Fruit fly (Drosophila melanogaster) whole organism, embryonic: Measurements from ENCODE around the gene Nup43.

Experiments used
- CG10267 ChIP-seq: fragments of 200-800 bp; sonication (Bioruptor generic); optimal IDR thresholded peaks from 2 replicates; lab custom pipeline; 2018; ENCODE audit warnings: missing biosample characterization, mild to moderate bottlenecking, missing genetic modification characterization, moderate library complexity
- CG10274 ChIP-seq: fragments of 200-800 bp; sonication (Bioruptor generic); optimal IDR thresholded peaks from 3 replicates; lab custom pipeline; 2017; ENCODE audit warnings: missing biosample characterization, mild to moderate bottlenecking, missing genetic modification characterization
- CG10431 ChIP-seq: fragments of 200-800 bp; sonication (Bioruptor generic); optimal IDR thresholded peaks from 3 replicates; lab custom pipeline; 2018; ENCODE audit warnings: missing biosample characterization, mild to moderate bottlenecking, missing genetic modification characterization
- CG10979 ChIP-seq: fragments of 200-800 bp; sonication (Bioruptor generic); optimal IDR thresholded peaks from 2 replicates; lab custom pipeline; 2018; ENCODE audit warnings: missing biosample characterization, mild to moderate bottlenecking, missing genetic modification characterization, moderate library complexity
- CG11695 ChIP-seq: fragments of 200-800 bp; sonication (Bioruptor generic); IDR thresholded peaks from 3 replicates; pipeline ENCODE4 v1.3.6; 2022; ENCODE audit warnings: missing biosample characterization, missing genetic modification characterization
- CG13287 ChIP-seq: fragments of 200-800 bp; sonication (Bioruptor generic); IDR thresholded peaks from 2 replicates; pipeline ENCODE4 v1.3.6; 2022; ENCODE audit warnings: missing biosample characterization, missing genetic modification characterization; ENCODE audit not compliant: partially characterized antibody
- CG15073 ChIP-seq: fragments of 200-800 bp; sonication (Bioruptor generic); optimal IDR thresholded peaks from 2 replicates; lab custom pipeline; 2016; ENCODE audit warnings: missing biosample characterization, missing genetic modification characterization
- CG17328 ChIP-seq: fragments of 200-800 bp; sonication (Bioruptor generic); IDR thresholded peaks from 2 replicates; pipeline ENCODE4 v1.3.6; 2022; ENCODE audit warnings: missing biosample characterization, missing genetic modification characterization
- CG17912 ChIP-seq: fragments of 200-800 bp; sonication (Bioruptor generic); optimal IDR thresholded peaks from 2 replicates; lab custom pipeline; 2018; ENCODE audit warnings: missing biosample characterization, mild to moderate bottlenecking, missing genetic modification characterization
- CG18764 ChIP-seq: fragments of 200-800 bp; sonication (Bioruptor generic); optimal IDR thresholded peaks from 3 replicates; lab custom pipeline; 2016; ENCODE audit warnings: missing biosample characterization, missing genetic modification characterization
- CG2678 ChIP-seq: fragments of 200-800 bp; sonication (Bioruptor generic); optimal IDR thresholded peaks from 3 replicates; lab custom pipeline; 2019; ENCODE audit warnings: missing biosample characterization, mild to moderate bottlenecking, missing genetic modification characterization, moderate library complexity
- CG30403 ChIP-seq: fragments of 200-800 bp; sonication (Bioruptor generic); optimal IDR thresholded peaks from 3 replicates; lab custom pipeline; 2016; ENCODE audit warnings: missing biosample characterization, missing genetic modification characterization
- CG4282 ChIP-seq: fragments of 200-800 bp; sonication (Bioruptor generic); optimal IDR thresholded peaks from 2 replicates; lab custom pipeline; 2016; ENCODE audit warnings: missing biosample characterization, missing genetic modification characterization
- CG4360 ChIP-seq: fragments of 200-800 bp; sonication (Bioruptor generic); IDR thresholded peaks from 2 replicates; pipeline ENCODE4 v1.3.6; 2022; ENCODE audit warnings: missing biosample characterization, missing genetic modification characterization
- CG43689 ChIP-seq: fragments of 200-800 bp; sonication (Bioruptor generic); IDR thresholded peaks from 2 replicates; pipeline ENCODE4 v1.3.6; 2022; ENCODE audit warnings: missing biosample characterization, missing genetic modification characterization
- CG4424 ChIP-seq: fragments of 200-800 bp; sonication (Bioruptor generic); optimal IDR thresholded peaks from 3 replicates; lab custom pipeline; 2016; ENCODE audit warnings: missing biosample characterization, missing genetic modification characterization
- CG4730 ChIP-seq: fragments of 200-800 bp; sonication (Bioruptor generic); IDR thresholded peaks from 2 replicates; pipeline ENCODE4 v1.3.6; 2022; ENCODE audit warnings: missing biosample characterization, missing genetic modification characterization
- CG4820 ChIP-seq: fragments of 200-800 bp; sonication (Bioruptor generic); optimal IDR thresholded peaks from 3 replicates; lab custom pipeline; 2016; ENCODE audit warnings: missing biosample characterization, missing genetic modification characterization
- CG6765 ChIP-seq: fragments of 200-800 bp; sonication (Bioruptor generic); optimal IDR thresholded peaks from 3 replicates; lab custom pipeline; 2017; ENCODE audit warnings: missing biosample characterization, mild to moderate bottlenecking, missing genetic modification characterization
- CG7745 ChIP-seq: fragments of 200-800 bp; sonication (Bioruptor generic); optimal IDR thresholded peaks from 2 replicates; lab custom pipeline; 2018; ENCODE audit warnings: missing biosample characterization, mild to moderate bottlenecking, missing genetic modification characterization, moderate library complexity
- CG7786 ChIP-seq: fragments of 200-800 bp; sonication (Bioruptor generic); optimal IDR thresholded peaks from 2 replicates; lab custom pipeline; 2016; ENCODE audit warnings: missing biosample characterization, missing genetic modification characterization
- CG9797 ChIP-seq: fragments of 200-800 bp; sonication (Bioruptor generic); optimal IDR thresholded peaks from 3 replicates; lab custom pipeline; 2018; ENCODE audit warnings: missing biosample characterization, mild to moderate bottlenecking, missing genetic modification characterization
- CG9817 ChIP-seq: fragments of 200-800 bp; sonication (Bioruptor generic); optimal IDR thresholded peaks from 2 replicates; lab custom pipeline; 2018; ENCODE audit warnings: missing biosample characterization, mild to moderate bottlenecking, missing genetic modification characterization, moderate library complexity
- D ChIP-seq, 2 experiments: fragments of 200-800 bp in 1 of 2; fragments of >200 bp in 1 of 2; sonication (Bioruptor generic) in 1 of 2; optimal IDR thresholded peaks; 2 replicates in 1 of 2; 3 replicates in 1 of 2; lab custom pipeline; 2017; ENCODE audit warnings: mild to moderate bottlenecking in 1 of 2, missing biosample characterization in 1 of 2, missing genetic modification characterization in 1 of 2, missing genetic modification reagents in 1 of 2
- Dp ChIP-seq: fragments of 200-800 bp; sonication (Bioruptor generic); optimal IDR thresholded peaks from 2 replicates; lab custom pipeline; 2018; ENCODE audit warnings: missing biosample characterization, mild to moderate bottlenecking, missing genetic modification characterization, moderate library complexity
- Dref ChIP-seq: fragments of 200-800 bp; sonication (Bioruptor generic); IDR thresholded peaks from 2 replicates; pipeline ENCODE4 v1.3.6; 2022; ENCODE audit warnings: missing biosample characterization, missing genetic modification characterization
- Elba2 ChIP-seq: fragments of 200-800 bp; sonication (Bioruptor generic); optimal IDR thresholded peaks from 3 replicates; lab custom pipeline; 2016; ENCODE audit warnings: missing biosample characterization, missing genetic modification characterization
- Ets97D ChIP-seq: fragments of 200-800 bp; sonication (Bioruptor generic); optimal IDR thresholded peaks from 3 replicates; lab custom pipeline; 2016; ENCODE audit warnings: missing biosample characterization, missing genetic modification characterization
- Hand ChIP-seq: fragments of 200-800 bp; sonication (Bioruptor generic); optimal IDR thresholded peaks from 2 replicates; lab custom pipeline; 2017; ENCODE audit warnings: mild to moderate bottlenecking, missing biosample characterization, missing genetic modification reagents, missing genetic modification characterization
- HmgZ ChIP-seq: fragments of 200-800 bp; sonication (Bioruptor generic); optimal IDR thresholded peaks from 2 replicates; lab custom pipeline; 2018; ENCODE audit warnings: missing biosample characterization, mild to moderate bottlenecking, missing genetic modification characterization
- MBD-R2 ChIP-seq: fragments of 200-800 bp; sonication (Bioruptor generic); IDR thresholded peaks from 2 replicates; pipeline ENCODE4 v1.3.6; 2022; ENCODE audit warnings: missing biosample characterization, missing genetic modification characterization
- Myb ChIP-seq: fragments of 200-800 bp; sonication (Bioruptor generic); optimal IDR thresholded peaks from 2 replicates; lab custom pipeline; 2016; ENCODE audit warnings: missing biosample characterization, missing genetic modification characterization
- Nf-YB ChIP-seq: fragments of 200-800 bp; sonication (Bioruptor generic); optimal IDR thresholded peaks from 3 replicates; lab custom pipeline; 2019; ENCODE audit warnings: missing biosample characterization, mild to moderate bottlenecking, missing genetic modification characterization, moderate library complexity
- Scr ChIP-seq: fragments of 200-800 bp; sonication (Bioruptor generic); IDR thresholded peaks from 2 replicates; pipeline ENCODE4 v1.3.6; 2022; ENCODE audit warnings: missing biosample characterization, missing genetic modification characterization; ENCODE audit not compliant: partially characterized antibody
- Sox102F ChIP-seq: fragments of 200-800 bp; sonication (Bioruptor generic); optimal IDR thresholded peaks from 2 replicates; lab custom pipeline; 2018; ENCODE audit warnings: missing biosample characterization, mild to moderate bottlenecking, missing genetic modification characterization, moderate library complexity
- ab ChIP-seq: fragments of 200-800 bp; sonication (Bioruptor generic); optimal IDR thresholded peaks from 2 replicates; lab custom pipeline; 2016; ENCODE audit warnings: missing biosample characterization, missing genetic modification characterization
- abd-A ChIP-seq: fragments of 200-800 bp; sonication (Bioruptor generic); optimal IDR thresholded peaks from 3 replicates; lab custom pipeline; 2019; ENCODE audit warnings: missing biosample characterization, mild to moderate bottlenecking, missing genetic modification characterization, moderate library complexity
- ato ChIP-seq: fragments of 200-800 bp; sonication (Bioruptor generic); IDR thresholded peaks from 2 replicates; pipeline ENCODE4 v1.3.6; 2022; ENCODE audit warnings: missing biosample characterization, missing genetic modification characterization; ENCODE audit not compliant: partially characterized antibody
- dan ChIP-seq: fragments of 200-800 bp; sonication (Bioruptor generic); IDR thresholded peaks from 2 replicates; pipeline ENCODE4 v1.3.6; 2022; ENCODE audit warnings: missing biosample characterization, missing genetic modification characterization
- dysf ChIP-seq: fragments of 200-800 bp; sonication (Bioruptor generic); IDR thresholded peaks from 3 replicates; pipeline ENCODE4 v1.3.6; 2022; ENCODE audit warnings: missing biosample characterization, missing genetic modification characterization
- emc ChIP-seq: fragments of 200-800 bp; sonication (Bioruptor generic); optimal IDR thresholded peaks from 2 replicates; lab custom pipeline; 2016; ENCODE audit warnings: missing biosample characterization, missing genetic modification characterization
- lov ChIP-seq, 2 experiments: fragments of 200-800 bp in 1 of 2; fragments of >200 bp in 1 of 2; sonication (Bioruptor generic) in 1 of 2; IDR thresholded peaks in 1 of 2; optimal IDR thresholded peaks in 1 of 2; 2 replicates in 1 of 2; 3 replicates in 1 of 2; pipeline versions ENCODE4 v1.3.6 to Lab custom; 2017 to 2022; ENCODE audit warnings: missing biosample characterization in 1 of 2, missing genetic modification characterization in 1 of 2
- nerfin-2 ChIP-seq: fragments of 200-800 bp; sonication (Bioruptor generic); IDR thresholded peaks from 2 replicates; pipeline ENCODE4 v1.3.6; 2022; ENCODE audit warnings: missing biosample characterization, missing genetic modification characterization; ENCODE audit not compliant: partially characterized antibody
- peb ChIP-seq: fragments of 200-800 bp; sonication (Bioruptor generic); IDR thresholded peaks from 2 replicates; pipeline ENCODE4 v1.3.6; 2022; ENCODE audit warnings: missing biosample characterization, missing genetic modification characterization
- sens ChIP-seq: fragments of 200-800 bp; sonication (Bioruptor generic); peaks from one replicate; lab custom pipeline; 2016; ENCODE audit warnings: missing biosample characterization, missing genetic modification characterization
- so ChIP-seq: fragments of 200-800 bp; sonication (Bioruptor generic); IDR thresholded peaks from 3 replicates; pipeline ENCODE4 v1.3.6; 2022; ENCODE audit warnings: missing biosample characterization, missing genetic modification characterization
- sob ChIP-seq: fragments of 200-800 bp; sonication (Bioruptor generic); IDR thresholded peaks from 2 replicates; pipeline ENCODE4 v1.3.6; 2022; ENCODE audit warnings: missing biosample characterization, missing genetic modification characterization
- stwl ChIP-seq: fragments of 200-800 bp; sonication (Bioruptor generic); optimal IDR thresholded peaks from 3 replicates; lab custom pipeline; 2018; ENCODE audit warnings: missing biosample characterization, mild to moderate bottlenecking, missing genetic modification characterization, moderate library complexity
- tll ChIP-seq, 2 experiments: fragments of 200-800 bp in 1 of 2; fragments of >200 bp in 1 of 2; sonication (Bioruptor generic) in 1 of 2; optimal IDR thresholded peaks; 2 replicates each; lab custom pipeline; 2017 to 2019; ENCODE audit warnings: missing biosample characterization in 2 of 2, missing genetic modification characterization in 2 of 2, mild to moderate bottlenecking in 1 of 2, moderate library complexity in 1 of 2
- twi ChIP-seq: fragments of 200-800 bp; optimal IDR thresholded peaks from 2 replicates; lab custom pipeline; 2019; ENCODE audit warnings: missing biosample characterization, mild to moderate bottlenecking, missing genetic modification characterization, moderate library complexity

Nup43 gene

DNA sequence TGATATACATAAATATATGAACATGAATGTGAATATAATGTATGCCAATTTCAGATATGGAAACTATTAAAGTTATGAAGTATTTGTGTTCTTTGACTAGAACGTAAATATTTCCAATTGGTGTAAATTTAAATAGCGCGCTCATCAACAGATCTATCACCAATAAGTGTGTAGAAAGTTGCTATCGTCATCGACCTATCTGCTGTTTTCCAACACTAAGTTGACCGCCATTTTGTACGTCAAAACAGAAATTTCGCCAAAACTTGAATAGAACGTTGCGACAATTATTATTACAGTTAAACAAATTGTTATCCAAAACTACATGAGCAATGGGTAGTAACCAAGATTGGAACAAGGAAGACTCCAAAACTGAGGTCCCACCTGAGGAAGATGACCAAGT lies 19.2 kb downstream of the Nup43 start, which contains the start of gene cona:
Gene cona (plus strand): TSS at position 236 of the 400 bp plus-strand sequence.
- no peak for TF ChIP-seq emc
- no peak for TF ChIP-seq CG17328 (GFP tag; lab: Robert Waterston, UW)
- 0 out of 2 replicates have a peak, but pooled peaks have one; percentile 24 for TF ChIP-seq sob (GFP tag; lab: Robert Waterston, UW)
- no peak for TF ChIP-seq nerfin-2
- TF ChIP-seq Hand: no peak
- TF ChIP-seq Myb: peak; percentile 13
- TF ChIP-seq CG4730 (GFP tag; lab: Robert Waterston, UW): no peak
- no peak for TF ChIP-seq CG30403
- no peak for TF ChIP-seq CG10431 (GFP tag; lab: Kevin White, UChicago)
- no peak for TF ChIP-seq CG9817 (tag; lab: Kevin White, UChicago)
- TF ChIP-seq so: no peak
- TF ChIP-seq Sox102F (GFP tag; lab: Kevin White, UChicago): no peak
- no peak for TF ChIP-seq CG2678
- no peak for TF ChIP-seq twi (tag; lab: Kevin White, UChicago)
- no peak for TF ChIP-seq Nf-YB
- TF ChIP-seq CG13287 (GFP tag; lab: Robert Waterston, UW): no peak
- TF ChIP-seq CG43689: no peak
- no peak for TF ChIP-seq tll (GFP tag; optimal IDR thresholded peaks at IDR 0.05; lab: Kevin White, UChicago)
- peak; percentile 86 for TF ChIP-seq Elba2 (GFP tag; lab: Kevin White, UChicago)
- no peak for TF ChIP-seq ab (GFP tag; lab: Kevin White, UChicago)
- no peak for TF ChIP-seq dan (GFP tag; lab: Robert Waterston, UW)
- no peak for TF ChIP-seq CG4360
- TF ChIP-seq CG4424 (GFP tag; lab: Kevin White, UChicago): no peak
- no peak for TF ChIP-seq abd-A (tag; lab: Kevin White, UChicago)
- no peak for TF ChIP-seq CG10274 (GFP tag; lab: Kevin White, UChicago)
- TF ChIP-seq lov (optimal IDR thresholded peaks at IDR 0.05; lab: Kevin White, UChicago): no peak
- no peak for TF ChIP-seq lov (GFP tag; IDR thresholded peaks at IDR 0.05; lab: Robert Waterston, UW)
- no peak for TF ChIP-seq CG4282 (GFP tag; lab: Kevin White, UChicago)
- TF ChIP-seq stwl (tag; lab: Kevin White, UChicago): peak; percentile 61
- TF ChIP-seq CG6765 (GFP tag; lab: Kevin White, UChicago): no peak
- no peak for TF ChIP-seq ato (GFP tag; lab: Robert Waterston, UW)
- TF ChIP-seq CG7745 (tag; lab: Kevin White, UChicago): no peak
- peak; percentile 55 for TF ChIP-seq Dref (GFP tag; lab: Robert Waterston, UW)
- no peak for TF ChIP-seq CG7786 (GFP tag; lab: Kevin White, UChicago)
- no peak for TF ChIP-seq CG10979 (tag; lab: Kevin White, UChicago)
- no peak for TF ChIP-seq CG17912 (GFP tag; lab: Kevin White, UChicago)
- no peak for TF ChIP-seq HmgZ
- no peak for TF ChIP-seq dysf
- no peak for TF ChIP-seq sens (GFP tag; lab: Kevin White, UChicago)
- TF ChIP-seq Ets97D (GFP tag; lab: Kevin White, UChicago): peak; percentile 56
- TF ChIP-seq Scr: peak; percentile 26; the same call in 1 of the 2 replicates
- 0 out of 2 replicates have a peak, but pooled peaks have one; percentile 33 for TF ChIP-seq MBD-R2
- no peak for TF ChIP-seq CG15073 (GFP tag; lab: Kevin White, UChicago)
- TF ChIP-seq CG18764 (GFP tag; lab: Kevin White, UChicago): no peak
- TF ChIP-seq Dp (GFP tag; lab: Kevin White, UChicago): peak; percentile 84
- no peak for TF ChIP-seq D (optimal IDR thresholded peaks at IDR 0.05; lab: Kevin White, UChicago)
- TF ChIP-seq D (GFP tag; optimal IDR thresholded peaks at IDR 0.05; lab: Kevin White, UChicago): no peak
- TF ChIP-seq peb (GFP tag; lab: Robert Waterston, UW): no peak
- TF ChIP-seq CG9797 (GFP tag; lab: Kevin White, UChicago): no peak
- no peak for TF ChIP-seq CG11695
- TF ChIP-seq CG4820 (GFP tag; lab: Kevin White, UChicago): no peak
- peak; percentile 78 for TF ChIP-seq CG10267
